Worm (Caenorhabditis elegans) whole organism, L1 larva: ENCODE results near the gene srj-50.

Experiments
- C04F5.9 ChIP-seq: sonication (generic microtip); optimal IDR thresholded peaks from 2 replicates; lab custom pipeline; 2016; ENCODE audit warnings: missing genetic modification characterization, missing compliant biosample characterization
- C16A3.4 ChIP-seq: fragments of 150-350 bp; optimal IDR thresholded peaks from 2 replicates; lab custom pipeline; 2014; ENCODE audit warnings: missing biosample characterization, missing genetic modification characterization
- F16B12.6 ChIP-seq: fragments of 150-350 bp; optimal IDR thresholded peaks from 2 replicates; lab custom pipeline; 2014; ENCODE audit warnings: missing biosample characterization, missing genetic modification characterization
- Y116A8C.19 ChIP-seq: sonication (generic microtip); optimal IDR thresholded peaks from 2 replicates; lab custom pipeline; 2016; ENCODE audit warnings: missing compliant biosample characterization, missing genetic modification characterization, borderline replicate concordance
- aly-2 ChIP-seq: fragments of 150-350 bp; optimal IDR thresholded peaks from 2 replicates; lab custom pipeline; 2014; ENCODE audit warnings: missing biosample characterization, missing genetic modification characterization
- ama-1 ChIP-seq: fragments of 150-350 bp; optimal IDR thresholded peaks from 2 replicates; lab custom pipeline; 2014
- blmp-1 ChIP-seq: fragments of 150-350 bp; optimal IDR thresholded peaks from 2 replicates; lab custom pipeline; 2014; ENCODE audit warnings: missing biosample characterization, missing genetic modification characterization
- ceh-63 ChIP-seq: fragments of 200-800 bp; sonication (Bioruptor generic); optimal IDR thresholded peaks from 2 replicates; lab custom pipeline; 2018; ENCODE audit warnings: mild to moderate bottlenecking, missing genetic modification characterization, missing compliant biosample characterization
- dpl-1 ChIP-seq, 3 experiments: fragments of 150-350 bp in 2 of 3; sonication (generic microtip) in 1 of 3; optimal IDR thresholded peaks; 2 replicates each; lab custom pipeline; 2014 to 2017; ENCODE audit warnings: missing biosample characterization in 3 of 3, missing genetic modification characterization in 3 of 3, missing genetic modification reagents in 3 of 3
- efl-1 ChIP-seq, 4 experiments: fragments of 150-350 bp; optimal IDR thresholded peaks in 3 of 4; peaks in 1 of 4; 1 replicate in 1 of 4; 2 replicates in 3 of 4; lab custom pipeline; 2014; ENCODE audit warnings: missing biosample characterization in 2 of 4, missing genetic modification characterization in 2 of 4, missing genetic modification reagents in 2 of 4
- efl-3 ChIP-seq: fragments of 200-800 bp; sonication (Bioruptor generic); optimal IDR thresholded peaks from 2 replicates; lab custom pipeline; 2018; ENCODE audit warnings: mild to moderate bottlenecking, missing genetic modification characterization, missing compliant biosample characterization
- egl-27 ChIP-seq, 2 experiments: fragments of 150-350 bp in 1 of 2; sonication (generic microtip); optimal IDR thresholded peaks; 3 replicates each; lab custom pipeline; 2017 to 2018; ENCODE audit warnings: missing biosample characterization in 2 of 2, missing genetic modification characterization in 2 of 2, missing genetic modification reagents in 2 of 2
- elt-2 ChIP-seq: sonication (generic microtip); optimal IDR thresholded peaks from 2 replicates; lab custom pipeline; 2016; ENCODE audit warnings: missing genetic modification characterization, mild to moderate bottlenecking, inconsistent platforms, missing compliant biosample characterization, missing genetic modification reagents
- elt-3 ChIP-seq, 6 experiments: fragments of 150-350 bp in 1 of 6; sonication (generic microtip); optimal IDR thresholded peaks; 2 replicates each; lab custom pipeline; 2017 to 2018; ENCODE audit warnings: missing biosample characterization in 6 of 6, missing genetic modification characterization in 6 of 6, inconsistent platforms in 1 of 6
- ets-5 ChIP-seq: fragments of 200-800 bp; sonication (Bioruptor generic); IDR thresholded peaks from 2 replicates; pipeline ENCODE4 v1.3.6; 2022; ENCODE audit warnings: missing genetic modification characterization, missing compliant biosample characterization
- fos-1 ChIP-seq: fragments of 150-350 bp; optimal IDR thresholded peaks from 2 replicates; lab custom pipeline; 2014; ENCODE audit warnings: missing biosample characterization, missing genetic modification characterization
- grh-1 ChIP-seq: fragments of 200-800 bp; sonication (Bioruptor generic); IDR thresholded peaks from 2 replicates; pipeline ENCODE4 v1.3.6; 2022; ENCODE audit warnings: missing genetic modification reagents, missing genetic modification characterization, missing compliant biosample characterization
- hlh-4 ChIP-seq: sonication (generic microtip); optimal IDR thresholded peaks from 2 replicates; lab custom pipeline; 2016; ENCODE audit warnings: mild to moderate bottlenecking, missing genetic modification characterization, missing compliant biosample characterization
- hpl-2 ChIP-seq: fragments of 150-350 bp; optimal IDR thresholded peaks from 2 replicates; lab custom pipeline; 2014; ENCODE audit warnings: missing biosample characterization, missing genetic modification reagents, missing genetic modification characterization
- irx-1 ChIP-seq: sonication (generic microtip); optimal IDR thresholded peaks from 2 replicates; lab custom pipeline; 2016; ENCODE audit warnings: missing genetic modification characterization, missing compliant biosample characterization
- lin-14 ChIP-seq: fragments of 200-800 bp; sonication (Bioruptor generic); optimal IDR thresholded peaks from 2 replicates; lab custom pipeline; 2018; ENCODE audit warnings: mild to moderate bottlenecking, missing genetic modification characterization, moderate library complexity, missing compliant biosample characterization
- lin-15B ChIP-seq: fragments of 150-350 bp; sonication (generic microtip); optimal IDR thresholded peaks from 3 replicates; lab custom pipeline; 2014; ENCODE audit warnings: missing biosample characterization, missing genetic modification characterization
- lin-35 ChIP-seq, 2 experiments: fragments of 150-350 bp; optimal IDR thresholded peaks; 2 replicates each; lab custom pipeline; 2014; ENCODE audit warnings: missing biosample characterization in 2 of 2, missing genetic modification characterization in 2 of 2, missing genetic modification reagents in 2 of 2
- mab-9 ChIP-seq: fragments of 200-800 bp; sonication (Bioruptor generic); IDR thresholded peaks from 2 replicates; pipeline ENCODE4 v1.3.6; 2022; ENCODE audit warnings: missing genetic modification reagents, missing genetic modification characterization, missing compliant biosample characterization
- nhr-11 ChIP-seq: fragments of 150-350 bp; optimal IDR thresholded peaks from 2 replicates; lab custom pipeline; 2014; ENCODE audit warnings: missing biosample characterization, missing genetic modification characterization
- nhr-19 ChIP-seq: fragments of 200-800 bp; sonication (Bioruptor generic); conservative IDR thresholded peaks from 2 replicates; pipeline ENCODE4 v1.3.6; 2022; ENCODE audit warnings: missing genetic modification characterization, missing compliant biosample characterization
- nhr-20 ChIP-seq: sonication (generic microtip); optimal IDR thresholded peaks from 2 replicates; lab custom pipeline; 2016; ENCODE audit warnings: mild to moderate bottlenecking, missing genetic modification characterization, missing compliant biosample characterization
- nhr-28 ChIP-seq: fragments of 150-350 bp; optimal IDR thresholded peaks from 2 replicates; lab custom pipeline; 2014; ENCODE audit warnings: missing biosample characterization, missing genetic modification characterization
- nhr-71 ChIP-seq: sonication (generic microtip); optimal IDR thresholded peaks from 2 replicates; lab custom pipeline; 2016; ENCODE audit warnings: mild to moderate bottlenecking, missing genetic modification characterization, moderate library complexity, missing compliant biosample characterization
- nhr-76 ChIP-seq: sonication (generic microtip); optimal IDR thresholded peaks from 2 replicates; lab custom pipeline; 2017; ENCODE audit warnings: missing biosample characterization, missing genetic modification characterization
- pag-3 ChIP-seq: sonication (generic microtip); optimal IDR thresholded peaks from 2 replicates; lab custom pipeline; 2017; ENCODE audit warnings: missing genetic modification characterization, mild to moderate bottlenecking, missing compliant biosample characterization, antibody characterized with exemption, borderline replicate concordance; ENCODE audit not compliant: insufficient read depth
- pax-3 ChIP-seq: fragments of 200-800 bp; sonication (Bioruptor generic); optimal IDR thresholded peaks from 2 replicates; lab custom pipeline; 2018; ENCODE audit warnings: mild to moderate bottlenecking, missing genetic modification characterization, moderate library complexity, missing compliant biosample characterization
- pqm-1 ChIP-seq: sonication (generic microtip); optimal IDR thresholded peaks from 3 replicates; lab custom pipeline; 2017; ENCODE audit warnings: missing biosample characterization, missing genetic modification characterization
- rnt-1 ChIP-seq: sonication (generic microtip); optimal IDR thresholded peaks from 2 replicates; lab custom pipeline; 2016; ENCODE audit warnings: mild to moderate bottlenecking, missing genetic modification characterization, moderate library complexity, missing compliant biosample characterization
- snu-23 ChIP-seq: sonication (generic microtip); optimal IDR thresholded peaks from 2 replicates; lab custom pipeline; 2016; ENCODE audit warnings: missing genetic modification characterization, missing compliant biosample characterization
- sox-4 ChIP-seq: sonication (generic microtip); optimal IDR thresholded peaks from 2 replicates; lab custom pipeline; 2016; ENCODE audit warnings: missing genetic modification characterization, missing compliant biosample characterization
- unc-130 ChIP-seq: fragments of 150-350 bp; optimal IDR thresholded peaks from 2 replicates; lab custom pipeline; 2017; ENCODE audit warnings: missing biosample characterization, missing genetic modification characterization, inconsistent platforms
- unc-30 ChIP-seq: sonication (generic microtip); optimal IDR thresholded peaks from 2 replicates; lab custom pipeline; 2017; ENCODE audit warnings: missing biosample characterization, missing genetic modification characterization
- unc-86 ChIP-seq: sonication (generic microtip); optimal IDR thresholded peaks from 2 replicates; lab custom pipeline; 2016; ENCODE audit warnings: missing genetic modification characterization, missing compliant biosample characterization
- vab-15 ChIP-seq: sonication (generic microtip); optimal IDR thresholded peaks from 2 replicates; lab custom pipeline; 2017; ENCODE audit warnings: missing genotype, mild to moderate bottlenecking, missing genetic modification characterization, missing compliant biosample characterization
- zip-4 ChIP-seq: fragments of 200-800 bp; sonication (Bioruptor generic); optimal IDR thresholded peaks from 2 replicates; lab custom pipeline; 2018; ENCODE audit warnings: mild to moderate bottlenecking, missing genetic modification characterization, moderate library complexity, missing compliant biosample characterization

The srj-50 gene

DNA sequence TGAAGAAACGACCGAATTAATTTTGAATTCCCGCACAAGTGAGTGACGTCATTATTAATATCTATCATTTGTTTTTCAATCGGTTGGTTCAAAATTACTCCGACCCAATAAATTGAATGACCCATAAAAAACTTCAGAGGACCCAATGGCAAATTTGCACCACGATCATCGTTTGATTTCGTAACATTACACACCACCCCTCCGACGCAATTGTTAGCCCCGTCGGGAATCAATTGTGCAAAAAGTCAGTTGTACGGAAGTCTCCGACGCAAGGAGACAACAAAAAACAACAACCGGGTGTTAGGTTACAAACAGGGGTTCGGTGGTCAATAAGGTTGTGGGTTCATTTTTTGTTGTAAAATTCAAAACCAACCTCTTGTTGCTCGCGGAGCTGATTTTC lies 30.8 kb upstream of the srj-50 start:
- TF ChIP-seq lin-14 (GFP tag; lab: Kevin White, UChicago) (peak; percentile 36), nhr-11 (tag; lab: Kevin White, UChicago) (no peak), pag-3 (tag; lab: Kevin White, UChicago) (no peak), ceh-63 (GFP tag; lab: Kevin White, UChicago) (no peak), vab-15 (tag; lab: Kevin White, UChicago) (no peak), rnt-1 (tag; lab: Kevin White, UChicago) (peak; percentile 52), aly-2 (tag; lab: Kevin White, UChicago) (no peak), Y116A8C.19 (tag; lab: Kevin White, UChicago) (no peak), nhr-76 (tag; lab: Kevin White, UChicago) (no peak), efl-3 (GFP tag; lab: Kevin White, UChicago) (no peak), zip-4 (GFP tag; lab: Kevin White, UChicago) (no peak), grh-1 (GFP tag; lab: Robert Waterston, UW) (no peak), nhr-20 (tag; lab: Kevin White, UChicago) (no peak), hpl-2 (GFP tag; lab: Kevin White, UChicago) (no peak), unc-86 (tag; lab: Kevin White, UChicago) (no peak), pqm-1 (tag; lab: Kevin White, UChicago) (no peak), elt-2 (tag; lab: Kevin White, UChicago) (no peak), irx-1 (no peak), elt-3 (tag; optimal IDR thresholded peaks at IDR 0.05; lab: Kevin White, UChicago) (no peak), F16B12.6 (tag; lab: Kevin White, UChicago) (no peak), ama-1 (no peak), nhr-71 (tag; lab: Kevin White, UChicago) (peak; percentile 25)

DNA sequence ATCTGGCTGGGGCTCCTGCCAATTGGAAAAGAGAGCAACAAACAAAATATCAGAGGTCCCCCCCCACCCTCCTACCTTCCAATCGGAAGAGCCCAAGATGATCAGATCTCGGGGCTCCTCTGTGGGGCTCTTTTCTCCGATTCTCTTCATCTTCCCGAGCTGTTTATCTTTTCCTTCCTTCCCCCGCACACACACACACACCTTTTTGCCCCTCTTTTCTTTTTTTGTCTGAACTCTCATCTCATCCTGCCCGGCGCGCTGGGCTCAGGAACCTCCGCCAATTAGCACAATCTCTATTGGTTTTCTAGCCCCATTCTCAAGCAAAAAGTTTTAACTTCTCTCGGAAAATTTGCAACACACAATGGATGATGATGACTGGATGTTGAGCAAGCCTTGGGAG lies 29.5 kb upstream of the srj-50 start:
- TF ChIP-seq ama-1 (no peak), Y116A8C.19 (tag; lab: Kevin White, UChicago) (no peak), blmp-1 (tag; lab: Kevin White, UChicago) (no peak), C16A3.4 (no peak), egl-27 (tag; optimal IDR thresholded peaks at IDR 0.05; lab: Kevin White, UChicago) (no peak), pax-3 (no peak), unc-86 (tag; lab: Kevin White, UChicago) (no peak), dpl-1 (GFP tag; optimal IDR thresholded peaks at IDR 0.05; lab: Kevin White, UChicago) (no peak), unc-130 (tag; lab: Kevin White, UChicago) (peak; percentile 27), hlh-4 (no peak), rnt-1 (tag; lab: Kevin White, UChicago) (peak; percentile 59), snu-23 (GFP tag; lab: Kevin White, UChicago) (peak; percentile 4), nhr-28 (tag; lab: Kevin White, UChicago) (no peak), mab-9 (GFP tag; lab: Robert Waterston, UW) (no peak), nhr-71 (tag; lab: Kevin White, UChicago) (peak; percentile 20), lin-14 (GFP tag; lab: Kevin White, UChicago) (peak; percentile 71), lin-35 (GFP tag; optimal IDR thresholded peaks at IDR 0.05; lab: Kevin White, UChicago) (no peak), ets-5 (GFP tag; lab: Robert Waterston, UW) (no peak), irx-1 (no peak), fos-1 (tag; lab: Kevin White, UChicago) (no peak), sox-4 (tag; lab: Kevin White, UChicago) (no peak), unc-30 (tag; lab: Kevin White, UChicago) (no peak), nhr-76 (tag; lab: Kevin White, UChicago) (no peak), nhr-19 (peak; percentile 11; the same call in 1 of the 2 replicates), C04F5.9 (tag; lab: Kevin White, UChicago) (no peak), efl-3 (GFP tag; lab: Kevin White, UChicago) (no peak), lin-15B (tag; lab: Kevin White, UChicago) (no peak), efl-1 (optimal IDR thresholded peaks at IDR 0.05; lab: Kevin White, UChicago) (no peak), efl-1 (GFP tag; optimal IDR thresholded peaks at IDR 0.05 in 1 of 2; lab: Kevin White, UChicago) (peak in 1 of 2 experiments; percentile 81)
